Fruit fly (Drosophila melanogaster): ENCODE measurements around the gene CG17784.

Gene CG17784

DNA sequence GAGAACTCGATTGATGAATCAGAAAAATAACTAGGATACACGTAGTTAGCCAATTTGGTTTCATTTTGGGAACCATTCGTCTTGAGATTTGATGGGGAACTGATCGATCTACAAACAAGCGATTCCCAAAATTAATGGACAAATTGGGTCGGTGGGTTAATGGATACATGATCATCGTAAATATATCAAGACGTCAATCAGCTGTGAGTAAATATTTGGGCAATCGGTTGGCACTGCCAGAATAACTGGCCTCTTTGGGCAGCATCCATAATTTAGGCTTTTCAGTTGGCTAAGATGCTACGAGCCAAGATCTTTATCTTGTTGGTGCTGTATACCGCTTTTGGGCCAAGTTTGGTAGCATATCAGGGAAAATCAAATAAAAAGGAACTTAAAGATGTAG, 3.3 kb upstream of the CG17784 start, which contains the start of the genes CG42812 and CG33341:
CG42812 (minus strand) TSS at position 101 of the 400 bp plus-strand sequence.
CG33341 (plus strand) TSS at position 295 of the 400 bp plus-strand sequence.
- no peak for TF ChIP-seq Vsx2 (GFP tag; optimal IDR thresholded peaks at IDR 0.05; ENCODE audit: partially characterized antibody)
- TF ChIP-seq CG9705 (GFP tag; optimal IDR thresholded peaks at IDR 0.05): no peak
- no peak for TF ChIP-seq HLH106 (tag; optimal IDR thresholded peaks at IDR 0.05)
- TF ChIP-seq fru (GFP tag; optimal IDR thresholded peaks at IDR 0.05): no peak
- no peak for TF ChIP-seq Dif (GFP tag; optimal IDR thresholded peaks at IDR 0.05; ENCODE audit: partially characterized antibody)
- no peak for TF ChIP-seq jim (GFP tag; optimal IDR thresholded peaks at IDR 0.05)
- TF ChIP-seq sage (GFP tag; optimal IDR thresholded peaks at IDR 0.05): no peak
- no peak for TF ChIP-seq Myc (optimal IDR thresholded peaks at IDR 0.05)
- TF ChIP-seq foxo (GFP tag; optimal IDR thresholded peaks at IDR 0.05): no peak
- TF ChIP-seq Hr83 (GFP tag; optimal IDR thresholded peaks at IDR 0.05; ENCODE audit: poor library complexity, severe bottlenecking): no peak
- TF ChIP-seq tai (GFP tag; optimal IDR thresholded peaks at IDR 0.05): no peak
- no peak for TF ChIP-seq dmrt93B (GFP tag; optimal IDR thresholded peaks at IDR 0.05)
- no peak for TF ChIP-seq dl (GFP tag; optimal IDR thresholded peaks at IDR 0.05; ENCODE audit: insufficient read depth in 1 of 2, partially characterized antibody in 2 of 2)
- TF ChIP-seq h (GFP tag; optimal IDR thresholded peaks at IDR 0.05): no peak
- no peak for TF ChIP-seq brk (GFP tag; optimal IDR thresholded peaks at IDR 0.05)
- no peak for TF ChIP-seq br (GFP tag; optimal IDR thresholded peaks at IDR 0.05)
- no peak for TF ChIP-seq woc (GFP tag; optimal IDR thresholded peaks at IDR 0.05)
- no peak for TF ChIP-seq N (GFP tag; optimal IDR thresholded peaks at IDR 0.05)
- no peak for TF ChIP-seq CG32264 (GFP tag; optimal IDR thresholded peaks at IDR 0.05)
- no peak for TF ChIP-seq usp (GFP tag; optimal IDR thresholded peaks at IDR 0.05)

dm6 chr3R:24367120-24367519, 2.3 kb upstream of the CG17784 start, which contains the start of gene CG42811:
CG42811 (minus strand) TSS chr3R:24367220.
- TF ChIP-seq Rel (GFP tag; optimal IDR thresholded peaks at IDR 0.05) (no peak), Rel (tag; optimal IDR thresholded peaks at IDR 0.05) (no peak), lola (GFP tag; optimal IDR thresholded peaks at IDR 0.05) (no peak), sage (GFP tag; optimal IDR thresholded peaks at IDR 0.05) (no peak), dl (GFP tag; optimal IDR thresholded peaks at IDR 0.05; ENCODE audit: insufficient read depth in 1 of 2, partially characterized antibody in 2 of 2) (no peak), rgr (GFP tag; optimal IDR thresholded peaks at IDR 0.05) (no peak), tai (GFP tag; optimal IDR thresholded peaks at IDR 0.05) (no peak), brk (GFP tag; optimal IDR thresholded peaks at IDR 0.05) (no peak), HLH106 (tag; optimal IDR thresholded peaks at IDR 0.05) (no peak), GATAd (GFP tag; optimal IDR thresholded peaks at IDR 0.05) (no peak), usp (GFP tag; optimal IDR thresholded peaks at IDR 0.05) (no peak), Hr78 (GFP tag; optimal IDR thresholded peaks at IDR 0.05) (no peak), pan (optimal IDR thresholded peaks at IDR 0.05) (no peak), Hnf4 (GFP tag; optimal IDR thresholded peaks at IDR 0.05) (no peak), Vsx2 (GFP tag; optimal IDR thresholded peaks at IDR 0.05; ENCODE audit: partially characterized antibody) (no peak), br (GFP tag; optimal IDR thresholded peaks at IDR 0.05) (no peak), Hr83 (GFP tag; optimal IDR thresholded peaks at IDR 0.05; ENCODE audit: poor library complexity, severe bottlenecking) (no peak)

- TF ChIP-seq CG32264 (GFP tag; optimal IDR thresholded peaks at IDR 0.05) (no peak), lola (GFP tag; optimal IDR thresholded peaks at IDR 0.05) (no peak), Hnf4 (GFP tag; optimal IDR thresholded peaks at IDR 0.05) (no peak), foxo (GFP tag; optimal IDR thresholded peaks at IDR 0.05) (no peak), CG9705 (GFP tag; optimal IDR thresholded peaks at IDR 0.05) (no peak)
These were observed 1.9 kb downstream of the CG17784 start, which contains the start of gene CG33340 for dm6 chr3R:24362838-24363237. CG33340 (plus strand) TSS chr3R:24363138.

- TF ChIP-seq usp (GFP tag; optimal IDR thresholded peaks at IDR 0.05) (no peak), dmrt93B (GFP tag; optimal IDR thresholded peaks at IDR 0.05) (no peak), woc (GFP tag; optimal IDR thresholded peaks at IDR 0.05) (no peak), CG32264 (GFP tag; optimal IDR thresholded peaks at IDR 0.05) (no peak), Rel (GFP tag; optimal IDR thresholded peaks at IDR 0.05) (no peak), Rel (tag; optimal IDR thresholded peaks at IDR 0.05) (no peak), rgr (GFP tag; optimal IDR thresholded peaks at IDR 0.05) (no peak), jim (GFP tag; optimal IDR thresholded peaks at IDR 0.05) (no peak), psq (GFP tag; optimal IDR thresholded peaks at IDR 0.05) (no peak), Abd-B (GFP tag; optimal IDR thresholded peaks at IDR 0.05) (no peak), Myc (optimal IDR thresholded peaks at IDR 0.05) (no peak), Hr78 (GFP tag; optimal IDR thresholded peaks at IDR 0.05) (no peak), N (GFP tag; optimal IDR thresholded peaks at IDR 0.05) (no peak), brk (GFP tag; optimal IDR thresholded peaks at IDR 0.05) (no peak), Mio (GFP tag; optimal IDR thresholded peaks at IDR 0.05) (no peak), Sp1 (GFP tag; optimal IDR thresholded peaks at IDR 0.05) (no peak), fru (GFP tag; optimal IDR thresholded peaks at IDR 0.05) (no peak), tai (GFP tag; optimal IDR thresholded peaks at IDR 0.05) (no peak), Jra (GFP tag; optimal IDR thresholded peaks at IDR 0.05) (no peak), dsf (GFP tag; optimal IDR thresholded peaks at IDR 0.05; ENCODE audit: borderline replicate concordance) (no peak)
These were observed 3.2 kb downstream of the CG17784 start, which contains the start of the genes CG5762 and CG33339 for dm6 chr3R:24361583-24361982. CG5762 (minus strand) TSS chr3R:24361683. CG33339 (plus strand) TSS chr3R:24361847.
